Worm (Caenorhabditis elegans) whole organism, L4/young adult: ENCODE measurements around the gene T19B10.5.

Experiments used
- dao-5 ChIP-seq: sonication (generic microtip); optimal IDR thresholded peaks from 2 replicates; lab custom pipeline; 2016; ENCODE audit warnings: missing genotype, missing genetic modification characterization, moderate library complexity, missing compliant biosample characterization
- him-1 ChIP-seq: sonication (generic microtip); optimal IDR thresholded peaks from 2 replicates; lab custom pipeline; 2016; ENCODE audit warnings: missing genotype, missing genetic modification reagents, missing genetic modification characterization, missing compliant biosample characterization

- TF ChIP-seq him-1 (tag; lab: Kevin White, UChicago): no peak
- TF ChIP-seq dao-5: no peak
These were observed 37.7 kb upstream of the T19B10.5 start for ce11 chrV:11196631-11197258.
